Worm (Caenorhabditis elegans) whole organism, L4/young adult: ENCODE results near the gene oac-56.

Experiments
- W03F9.2 ChIP-seq: fragments of 150-350 bp; optimal IDR thresholded peaks from 2 replicates; lab custom pipeline; 2014; ENCODE audit warnings: missing biosample characterization, missing genetic modification characterization
- dao-5 ChIP-seq: sonication (generic microtip); optimal IDR thresholded peaks from 2 replicates; lab custom pipeline; 2016; ENCODE audit warnings: missing genotype, missing genetic modification characterization, moderate library complexity, missing compliant biosample characterization
- him-1 ChIP-seq: sonication (generic microtip); optimal IDR thresholded peaks from 2 replicates; lab custom pipeline; 2016; ENCODE audit warnings: missing genotype, missing genetic modification reagents, missing genetic modification characterization, missing compliant biosample characterization

ce11 chrIV:14318054-14318453 is 32.5 kb downstream of the oac-56 start:
- TF ChIP-seq W03F9.2: no peak
- TF ChIP-seq him-1 (tag; lab: Kevin White, UChicago): no peak
- no peak for TF ChIP-seq dao-5
